Worm (Caenorhabditis elegans) whole organism, L3 larva: ENCODE data around the gene T05B4.9.

Experiments
- R02D3.7 ChIP-seq: fragments of 150-350 bp; optimal IDR thresholded peaks from 2 replicates; lab custom pipeline; 2014; ENCODE audit warnings: missing biosample characterization, missing genetic modification characterization
- ZK546.5 ChIP-seq: sonication (generic microtip); optimal IDR thresholded peaks from 2 replicates; lab custom pipeline; 2017; ENCODE audit warnings: missing biosample characterization, missing genetic modification characterization
- aly-2 ChIP-seq: fragments of 150-350 bp; optimal IDR thresholded peaks from 2 replicates; lab custom pipeline; 2014; ENCODE audit warnings: missing biosample characterization, missing genetic modification characterization
- ama-1 ChIP-seq: fragments of 150-350 bp; optimal IDR thresholded peaks from 2 replicates; lab custom pipeline; 2018
- ceh-16 ChIP-seq: sonication (generic microtip); optimal IDR thresholded peaks from 2 replicates; lab custom pipeline; 2017; ENCODE audit warnings: missing biosample characterization, missing genetic modification characterization
- ceh-28 ChIP-seq: fragments of 150-350 bp; optimal IDR thresholded peaks from 2 replicates; lab custom pipeline; 2014; ENCODE audit warnings: missing biosample characterization, missing genetic modification reagents, missing genetic modification characterization
- ceh-82 ChIP-seq: fragments of 150-350 bp; optimal IDR thresholded peaks from 2 replicates; lab custom pipeline; 2014; ENCODE audit warnings: missing biosample characterization, missing genetic modification characterization
- ceh-9 ChIP-seq: sonication (generic microtip); optimal IDR thresholded peaks from 2 replicates; lab custom pipeline; 2018; ENCODE audit warnings: missing biosample characterization, missing genetic modification characterization
- daf-12 ChIP-seq: fragments of 150-350 bp; optimal IDR thresholded peaks from 2 replicates; lab custom pipeline; 2014; ENCODE audit warnings: missing biosample characterization, missing genetic modification reagents, missing genetic modification characterization
- egl-27 ChIP-seq: sonication (generic microtip); optimal IDR thresholded peaks from 4 replicates; lab custom pipeline; 2017; ENCODE audit warnings: missing biosample characterization, missing genetic modification reagents, missing genetic modification characterization
- egl-5 ChIP-seq: fragments of 150-350 bp; optimal IDR thresholded peaks from 2 replicates; lab custom pipeline; 2017; ENCODE audit warnings: missing biosample characterization, missing genetic modification reagents, missing genetic modification characterization, inconsistent platforms
- elt-1 ChIP-seq: fragments of 150-350 bp; optimal IDR thresholded peaks from 2 replicates; lab custom pipeline; 2014; ENCODE audit warnings: missing biosample characterization, missing genetic modification characterization
- elt-2 ChIP-seq: sonication (generic microtip); optimal IDR thresholded peaks from 2 replicates; lab custom pipeline; 2016; ENCODE audit warnings: missing genetic modification reagents, mild to moderate bottlenecking, missing genetic modification characterization, missing compliant biosample characterization
- elt-3 ChIP-seq, 3 experiments: fragments of 150-350 bp in 1 of 3; sonication (generic microtip) in 2 of 3; optimal IDR thresholded peaks; 2 replicates in 2 of 3; 4 replicates in 1 of 3; lab custom pipeline; 2014 to 2017; ENCODE audit warnings: missing biosample characterization in 3 of 3, missing genetic modification characterization in 3 of 3
- eor-1 ChIP-seq, 2 experiments: fragments of 150-350 bp; optimal IDR thresholded peaks; 2 replicates each; lab custom pipeline; 2014 to 2018; ENCODE audit warnings: missing biosample characterization in 2 of 2, missing genetic modification characterization in 2 of 2
- fkh-10 ChIP-seq: sonication (generic microtip); optimal IDR thresholded peaks from 2 replicates; lab custom pipeline; 2017; ENCODE audit warnings: missing biosample characterization, missing genetic modification reagents, missing genetic modification characterization
- fkh-2 ChIP-seq: fragments of 150-350 bp; optimal IDR thresholded peaks from 2 replicates; lab custom pipeline; 2014; ENCODE audit warnings: missing biosample characterization, missing genetic modification reagents, missing genetic modification characterization
- fos-1 ChIP-seq: fragments of 150-350 bp; optimal IDR thresholded peaks from 2 replicates; lab custom pipeline; 2014; ENCODE audit warnings: missing biosample characterization, missing genetic modification characterization
- jun-1 ChIP-seq: fragments of 150-350 bp; optimal IDR thresholded peaks from 2 replicates; lab custom pipeline; 2014; ENCODE audit warnings: missing biosample characterization, missing genetic modification reagents, missing genetic modification characterization
- lin-15B ChIP-seq: fragments of 150-350 bp; optimal IDR thresholded peaks from 2 replicates; lab custom pipeline; 2014; ENCODE audit warnings: missing biosample characterization, missing genetic modification characterization
- lin-39 ChIP-seq: fragments of 150-350 bp; optimal IDR thresholded peaks from 2 replicates; lab custom pipeline; 2018; ENCODE audit warnings: missing biosample characterization, missing genetic modification reagents, missing genetic modification characterization
- lsy-12 ChIP-seq: sonication (generic microtip); optimal IDR thresholded peaks from 2 replicates; lab custom pipeline; 2016; ENCODE audit warnings: mild to moderate bottlenecking, missing genetic modification characterization, missing compliant biosample characterization
- mdl-1 ChIP-seq: fragments of 150-350 bp; optimal IDR thresholded peaks from 2 replicates; lab custom pipeline; 2014; ENCODE audit warnings: missing biosample characterization, missing genetic modification characterization
- mml-1 ChIP-seq: fragments of 150-350 bp; sonication (generic microtip); optimal IDR thresholded peaks from 3 replicates; lab custom pipeline; 2014; ENCODE audit warnings: missing biosample characterization, missing genetic modification characterization
- nfya-1 ChIP-seq: sonication (generic microtip); optimal IDR thresholded peaks from 2 replicates; lab custom pipeline; 2017; ENCODE audit warnings: missing genetic modification characterization, mild to moderate bottlenecking, missing compliant biosample characterization, antibody characterized with exemption, moderate library complexity; ENCODE audit not compliant: insufficient read depth
- nhr-11 ChIP-seq: fragments of 150-350 bp; optimal IDR thresholded peaks from 2 replicates; lab custom pipeline; 2014; ENCODE audit warnings: missing biosample characterization, missing genetic modification characterization
- nhr-12 ChIP-seq: fragments of 150-350 bp; optimal IDR thresholded peaks from 2 replicates; lab custom pipeline; 2014; ENCODE audit warnings: missing biosample characterization, missing genetic modification characterization
- nhr-23 ChIP-seq: fragments of 150-350 bp; optimal IDR thresholded peaks from 2 replicates; lab custom pipeline; 2014; ENCODE audit warnings: missing biosample characterization, missing genetic modification reagents, missing genetic modification characterization
- nhr-237 ChIP-seq: fragments of 150-350 bp; optimal IDR thresholded peaks from 2 replicates; lab custom pipeline; 2014; ENCODE audit warnings: missing biosample characterization, missing genetic modification characterization
- nhr-25 ChIP-seq: sonication (generic microtip); optimal IDR thresholded peaks from 2 replicates; lab custom pipeline; 2017; ENCODE audit warnings: missing biosample characterization, missing genetic modification characterization
- nhr-28 ChIP-seq: fragments of 150-350 bp; optimal IDR thresholded peaks from 2 replicates; lab custom pipeline; 2014; ENCODE audit warnings: missing biosample characterization, missing genetic modification characterization
- nhr-43 ChIP-seq: sonication (generic microtip); optimal IDR thresholded peaks from 2 replicates; lab custom pipeline; 2016; ENCODE audit warnings: mild to moderate bottlenecking, missing genetic modification characterization, missing compliant biosample characterization; ENCODE audit not compliant: poor library complexity, severe bottlenecking
- nhr-67 ChIP-seq: fragments of 150-350 bp; optimal IDR thresholded peaks from 2 replicates; lab custom pipeline; 2014; ENCODE audit warnings: missing biosample characterization, missing genetic modification characterization
- nhr-76 ChIP-seq: fragments of 150-350 bp; sonication (generic microtip); optimal IDR thresholded peaks from 5 replicates; lab custom pipeline; 2014; ENCODE audit warnings: missing biosample characterization, missing genetic modification characterization
- pha-4 ChIP-seq: fragments of 150-350 bp; optimal IDR thresholded peaks from 2 replicates; lab custom pipeline; 2014; ENCODE audit warnings: missing biosample characterization, missing genetic modification reagents, missing genetic modification characterization
- pqm-1 ChIP-seq: fragments of 150-350 bp; optimal IDR thresholded peaks from 2 replicates; lab custom pipeline; 2017; ENCODE audit warnings: missing biosample characterization, missing genetic modification characterization, inconsistent platforms
- sea-2 ChIP-seq: fragments of 150-350 bp; sonication (generic microtip); optimal IDR thresholded peaks from 4 replicates; lab custom pipeline; 2014; ENCODE audit warnings: missing biosample characterization, missing genetic modification reagents, missing genetic modification characterization
- skn-1 ChIP-seq: fragments of 150-350 bp; optimal IDR thresholded peaks from 2 replicates; lab custom pipeline; 2014; ENCODE audit warnings: missing biosample characterization, missing genetic modification characterization
- snpc-4 ChIP-seq: fragments of 150-350 bp; optimal IDR thresholded peaks from 2 replicates; lab custom pipeline; 2014; ENCODE audit warnings: missing biosample characterization, missing genetic modification characterization
- tbx-2 ChIP-seq: sonication (generic microtip); optimal IDR thresholded peaks from 2 replicates; lab custom pipeline; 2016; ENCODE audit warnings: mild to moderate bottlenecking, missing genetic modification characterization, missing compliant biosample characterization
- unc-39 ChIP-seq: sonication (generic microtip); optimal IDR thresholded peaks from 4 replicates; lab custom pipeline; 2017; ENCODE audit warnings: missing biosample characterization, missing genetic modification characterization
- unc-62 ChIP-seq: fragments of 150-350 bp; sonication (generic microtip); optimal IDR thresholded peaks from 4 replicates; lab custom pipeline; 2014; ENCODE audit warnings: missing biosample characterization, missing genetic modification reagents, missing genetic modification characterization
- zag-1 ChIP-seq: fragments of 150-350 bp; optimal IDR thresholded peaks from 2 replicates; lab custom pipeline; 2014; ENCODE audit warnings: missing biosample characterization, missing genetic modification characterization
- ztf-11 ChIP-seq: fragments of 150-350 bp; optimal IDR thresholded peaks from 2 replicates; lab custom pipeline; 2014; ENCODE audit warnings: missing biosample characterization, missing genetic modification characterization
- ztf-4 ChIP-seq: fragments of 150-350 bp; optimal IDR thresholded peaks from 2 replicates; lab custom pipeline; 2014; ENCODE audit warnings: missing biosample characterization, missing genetic modification characterization

Gene T05B4.9

ce11 chrV:4152200-4152599 lies 34.0 kb upstream of the T05B4.9 start, which contains the start of gene Y45G5AM.6:
Gene Y45G5AM.6 (minus strand): TSS chrV:4152300.
- TF ChIP-seq nhr-67 (tag; lab: Kevin White, UChicago), result no peak
- no peak for TF ChIP-seq nhr-25 (tag; lab: Kevin White, UChicago)
- no peak for TF ChIP-seq ceh-82 (tag; lab: Kevin White, UChicago)
- TF ChIP-seq fkh-2 (tag; lab: Kevin White, UChicago), result no peak
- TF ChIP-seq nfya-1 (tag; lab: Kevin White, UChicago), result no peak
- TF ChIP-seq jun-1 (tag; lab: Kevin White, UChicago), result no peak
- TF ChIP-seq ztf-4 (tag; lab: Kevin White, UChicago), result no peak
- no peak for TF ChIP-seq pqm-1 (tag; lab: Kevin White, UChicago)
- no peak for TF ChIP-seq R02D3.7 (tag; lab: Kevin White, UChicago)
- no peak for TF ChIP-seq unc-39 (tag; lab: Kevin White, UChicago)

ce11 chrV:4151400-4151799 lies 33.2 kb upstream of the T05B4.9 start:
- TF ChIP-seq ceh-28, result no peak
- TF ChIP-seq egl-27 (tag; lab: Kevin White, UChicago), result no peak
- TF ChIP-seq daf-12 (tag; lab: Kevin White, UChicago), result no peak
- TF ChIP-seq fkh-2 (tag; lab: Kevin White, UChicago), result no peak
- no peak for TF ChIP-seq nhr-237
- no peak for TF ChIP-seq zag-1 (tag; lab: Kevin White, UChicago)

- no peak for TF ChIP-seq egl-5 (tag; lab: Kevin White, UChicago)
- TF ChIP-seq elt-1 (tag; lab: Kevin White, UChicago), result no peak
- TF ChIP-seq daf-12 (tag; lab: Kevin White, UChicago), result no peak
Observed at ce11 chrV:4144205-4144604, 26.0 kb upstream of the T05B4.9 start, which contains the start of gene Y45G5AL.1. Gene Y45G5AL.1 (plus strand): TSS chrV:4144505.

- TF ChIP-seq ztf-4 (tag; lab: Kevin White, UChicago) (no peak), daf-12 (tag; lab: Kevin White, UChicago) (no peak), lin-39 (peak; percentile 67), egl-5 (tag; lab: Kevin White, UChicago) (peak; percentile 99), elt-2 (tag; lab: Kevin White, UChicago) (peak; percentile 88), ztf-11 (tag; lab: Kevin White, UChicago) (no peak), elt-1 (tag; lab: Kevin White, UChicago) (no peak), ceh-82 (tag; lab: Kevin White, UChicago) (no peak), skn-1 (tag; lab: Kevin White, UChicago) (no peak), egl-27 (tag; lab: Kevin White, UChicago) (no peak), fkh-2 (tag; lab: Kevin White, UChicago) (no peak), nhr-67 (tag; lab: Kevin White, UChicago) (no peak), pqm-1 (tag; lab: Kevin White, UChicago) (peak; percentile 87), nhr-11 (no peak), nhr-28 (no peak), nhr-76 (tag; lab: Kevin White, UChicago) (no peak), sea-2 (GFP tag; lab: Kevin White, UChicago) (no peak), jun-1 (tag; lab: Kevin White, UChicago) (peak; percentile 71), nhr-237 (no peak), eor-1 (tag; optimal IDR thresholded peaks at IDR 0.05; lab: Kevin White, UChicago) (no peak), ceh-28 (peak; percentile 63), aly-2 (no peak), snpc-4 (tag; lab: Kevin White, UChicago) (peak; percentile 67), tbx-2 (no peak), R02D3.7 (tag; lab: Kevin White, UChicago) (no peak), nhr-25 (tag; lab: Kevin White, UChicago) (peak; percentile 79), nhr-43 (peak; percentile 54), lsy-12 (tag; lab: Kevin White, UChicago) (peak; percentile 47), lin-15B (peak; percentile 80), fkh-10 (GFP tag; lab: Kevin White, UChicago) (peak; percentile 55), mml-1 (tag; lab: Kevin White, UChicago) (no peak), unc-62 (GFP tag; lab: Kevin White, UChicago) (no peak), ZK546.5 (no peak), ceh-9 (tag; lab: Kevin White, UChicago) (no peak), fos-1 (tag; lab: Kevin White, UChicago) (no peak), mdl-1 (tag; lab: Kevin White, UChicago) (no peak), pha-4 (peak; percentile 85), nfya-1 (tag; lab: Kevin White, UChicago) (peak; percentile 89), unc-39 (tag; lab: Kevin White, UChicago) (no peak), ama-1 (lab: Kevin White, UChicago) (no peak), ceh-16 (no peak), nhr-12 (tag; lab: Kevin White, UChicago) (no peak), nhr-23 (peak; percentile 87), zag-1 (tag; lab: Kevin White, UChicago) (no peak), elt-3 (tag; optimal IDR thresholded peaks at IDR 0.05; lab: Kevin White, UChicago) (no peak)
Observed at ce11 chrV:4143034-4143433, 24.8 kb upstream of the T05B4.9 start.
